Fruit fly (Drosophila melanogaster): ENCODE measurements around the gene CG7557.

dm6 chr3L:11491222-11491873, 46.4 kb downstream of the CG7557 start:
- TF ChIP-seq Sin3A (optimal IDR thresholded peaks at IDR 0.05), result no peak
- TF ChIP-seq h (optimal IDR thresholded peaks at IDR 0.05), result no peak
- no peak for TF ChIP-seq insv (optimal IDR thresholded peaks at IDR 0.05)

Data from Kc167 (cell line).